Worm (Caenorhabditis elegans) whole organism, L3 larva: ENCODE data around the gene lig-1.
A peak's percentile ranks its signal among the peaks of the same experiment; 100 is the strongest.

Source experiments
- R02D3.7 ChIP-seq: fragments of 150-350 bp; optimal IDR thresholded peaks from 2 replicates; lab custom pipeline; 2014; ENCODE audit warnings: missing biosample characterization, missing genetic modification characterization
- ZK546.5 ChIP-seq: sonication (generic microtip); optimal IDR thresholded peaks from 2 replicates; lab custom pipeline; 2017; ENCODE audit warnings: missing biosample characterization, missing genetic modification characterization
- ceh-16 ChIP-seq: sonication (generic microtip); optimal IDR thresholded peaks from 2 replicates; lab custom pipeline; 2017; ENCODE audit warnings: missing biosample characterization, missing genetic modification characterization
- ceh-28 ChIP-seq: fragments of 150-350 bp; optimal IDR thresholded peaks from 2 replicates; lab custom pipeline; 2014; ENCODE audit warnings: missing biosample characterization, missing genetic modification reagents, missing genetic modification characterization
- ceh-9 ChIP-seq: sonication (generic microtip); optimal IDR thresholded peaks from 2 replicates; lab custom pipeline; 2018; ENCODE audit warnings: missing biosample characterization, missing genetic modification characterization
- daf-12 ChIP-seq: fragments of 150-350 bp; optimal IDR thresholded peaks from 2 replicates; lab custom pipeline; 2014; ENCODE audit warnings: missing biosample characterization, missing genetic modification reagents, missing genetic modification characterization
- egl-27 ChIP-seq: sonication (generic microtip); optimal IDR thresholded peaks from 4 replicates; lab custom pipeline; 2017; ENCODE audit warnings: missing biosample characterization, missing genetic modification reagents, missing genetic modification characterization
- egl-5 ChIP-seq: fragments of 150-350 bp; optimal IDR thresholded peaks from 2 replicates; lab custom pipeline; 2017; ENCODE audit warnings: missing biosample characterization, missing genetic modification reagents, missing genetic modification characterization, inconsistent platforms
- elt-1 ChIP-seq: fragments of 150-350 bp; optimal IDR thresholded peaks from 2 replicates; lab custom pipeline; 2014; ENCODE audit warnings: missing biosample characterization, missing genetic modification characterization
- elt-2 ChIP-seq: sonication (generic microtip); optimal IDR thresholded peaks from 2 replicates; lab custom pipeline; 2016; ENCODE audit warnings: missing genetic modification reagents, mild to moderate bottlenecking, missing genetic modification characterization, missing compliant biosample characterization
- elt-3 ChIP-seq, 3 experiments: fragments of 150-350 bp in 1 of 3; sonication (generic microtip) in 2 of 3; optimal IDR thresholded peaks; 2 replicates in 2 of 3; 4 replicates in 1 of 3; lab custom pipeline; 2014 to 2017; ENCODE audit warnings: missing biosample characterization in 3 of 3, missing genetic modification characterization in 3 of 3
- eor-1 ChIP-seq, 2 experiments: fragments of 150-350 bp; optimal IDR thresholded peaks; 2 replicates each; lab custom pipeline; 2014 to 2018; ENCODE audit warnings: missing biosample characterization in 2 of 2, missing genetic modification characterization in 2 of 2
- fkh-10 ChIP-seq: sonication (generic microtip); optimal IDR thresholded peaks from 2 replicates; lab custom pipeline; 2017; ENCODE audit warnings: missing biosample characterization, missing genetic modification reagents, missing genetic modification characterization
- fkh-2 ChIP-seq: fragments of 150-350 bp; optimal IDR thresholded peaks from 2 replicates; lab custom pipeline; 2014; ENCODE audit warnings: missing biosample characterization, missing genetic modification reagents, missing genetic modification characterization
- fos-1 ChIP-seq: fragments of 150-350 bp; optimal IDR thresholded peaks from 2 replicates; lab custom pipeline; 2014; ENCODE audit warnings: missing biosample characterization, missing genetic modification characterization
- hmg-11 ChIP-seq: sonication (generic microtip); optimal IDR thresholded peaks from 2 replicates; lab custom pipeline; 2016; ENCODE audit warnings: missing genetic modification characterization, missing compliant biosample characterization
- jun-1 ChIP-seq: fragments of 150-350 bp; optimal IDR thresholded peaks from 2 replicates; lab custom pipeline; 2014; ENCODE audit warnings: missing biosample characterization, missing genetic modification reagents, missing genetic modification characterization
- lin-15B ChIP-seq: fragments of 150-350 bp; optimal IDR thresholded peaks from 2 replicates; lab custom pipeline; 2014; ENCODE audit warnings: missing biosample characterization, missing genetic modification characterization
- lin-39 ChIP-seq: fragments of 150-350 bp; optimal IDR thresholded peaks from 2 replicates; lab custom pipeline; 2018; ENCODE audit warnings: missing biosample characterization, missing genetic modification reagents, missing genetic modification characterization
- lsy-12 ChIP-seq: sonication (generic microtip); optimal IDR thresholded peaks from 2 replicates; lab custom pipeline; 2016; ENCODE audit warnings: mild to moderate bottlenecking, missing genetic modification characterization, missing compliant biosample characterization
- mdl-1 ChIP-seq: fragments of 150-350 bp; optimal IDR thresholded peaks from 2 replicates; lab custom pipeline; 2014; ENCODE audit warnings: missing biosample characterization, missing genetic modification characterization
- nfya-1 ChIP-seq: sonication (generic microtip); optimal IDR thresholded peaks from 2 replicates; lab custom pipeline; 2017; ENCODE audit warnings: missing genetic modification characterization, mild to moderate bottlenecking, missing compliant biosample characterization, antibody characterized with exemption, moderate library complexity; ENCODE audit not compliant: insufficient read depth
- nhr-11 ChIP-seq: fragments of 150-350 bp; optimal IDR thresholded peaks from 2 replicates; lab custom pipeline; 2014; ENCODE audit warnings: missing biosample characterization, missing genetic modification characterization
- nhr-12 ChIP-seq: fragments of 150-350 bp; optimal IDR thresholded peaks from 2 replicates; lab custom pipeline; 2014; ENCODE audit warnings: missing biosample characterization, missing genetic modification characterization
- nhr-23 ChIP-seq: fragments of 150-350 bp; optimal IDR thresholded peaks from 2 replicates; lab custom pipeline; 2014; ENCODE audit warnings: missing biosample characterization, missing genetic modification reagents, missing genetic modification characterization
- nhr-237 ChIP-seq: fragments of 150-350 bp; optimal IDR thresholded peaks from 2 replicates; lab custom pipeline; 2014; ENCODE audit warnings: missing biosample characterization, missing genetic modification characterization
- nhr-25 ChIP-seq: sonication (generic microtip); optimal IDR thresholded peaks from 2 replicates; lab custom pipeline; 2017; ENCODE audit warnings: missing biosample characterization, missing genetic modification characterization
- nhr-28 ChIP-seq: fragments of 150-350 bp; optimal IDR thresholded peaks from 2 replicates; lab custom pipeline; 2014; ENCODE audit warnings: missing biosample characterization, missing genetic modification characterization
- nhr-67 ChIP-seq: fragments of 150-350 bp; optimal IDR thresholded peaks from 2 replicates; lab custom pipeline; 2014; ENCODE audit warnings: missing biosample characterization, missing genetic modification characterization
- pha-4 ChIP-seq: fragments of 150-350 bp; optimal IDR thresholded peaks from 2 replicates; lab custom pipeline; 2014; ENCODE audit warnings: missing biosample characterization, missing genetic modification reagents, missing genetic modification characterization
- tbx-2 ChIP-seq: sonication (generic microtip); optimal IDR thresholded peaks from 2 replicates; lab custom pipeline; 2016; ENCODE audit warnings: mild to moderate bottlenecking, missing genetic modification characterization, missing compliant biosample characterization
- unc-39 ChIP-seq: sonication (generic microtip); optimal IDR thresholded peaks from 4 replicates; lab custom pipeline; 2017; ENCODE audit warnings: missing biosample characterization, missing genetic modification characterization
- unc-62 ChIP-seq: fragments of 150-350 bp; sonication (generic microtip); optimal IDR thresholded peaks from 4 replicates; lab custom pipeline; 2014; ENCODE audit warnings: missing biosample characterization, missing genetic modification reagents, missing genetic modification characterization
- zag-1 ChIP-seq: fragments of 150-350 bp; optimal IDR thresholded peaks from 2 replicates; lab custom pipeline; 2014; ENCODE audit warnings: missing biosample characterization, missing genetic modification characterization
- ztf-11 ChIP-seq: fragments of 150-350 bp; optimal IDR thresholded peaks from 2 replicates; lab custom pipeline; 2014; ENCODE audit warnings: missing biosample characterization, missing genetic modification characterization
- ztf-4 ChIP-seq: fragments of 150-350 bp; optimal IDR thresholded peaks from 2 replicates; lab custom pipeline; 2014; ENCODE audit warnings: missing biosample characterization, missing genetic modification characterization

The lig-1 gene

DNA sequence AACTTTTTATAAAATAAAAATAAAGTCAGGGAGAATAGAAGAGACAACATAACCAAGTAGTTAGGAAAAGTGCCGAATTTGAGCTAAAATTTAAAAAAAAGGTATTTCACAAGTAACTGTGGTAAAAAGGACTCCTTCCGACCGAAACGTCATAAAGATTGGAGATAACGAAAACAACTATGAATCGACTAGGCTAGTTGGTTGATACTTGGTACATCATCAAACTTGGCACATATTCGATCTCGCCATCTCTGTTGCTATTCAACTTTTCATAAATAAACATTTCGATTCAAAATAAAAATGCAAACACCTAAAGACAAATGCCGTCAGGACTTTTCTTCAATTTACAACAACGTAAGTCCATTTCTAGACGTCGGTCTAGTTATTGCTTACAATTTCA is 2.1 kb upstream of the lig-1 start, which contains the start of gene C29A12.22:
Gene C29A12.22 (plus strand): TSS at position 301 of the 400 bp plus-strand sequence.
- TF ChIP-seq nhr-28 (no peak), unc-62 (no peak), nhr-67 (no peak), daf-12 (tag; lab: Kevin White, UChicago) (no peak), nfya-1 (tag; lab: Kevin White, UChicago) (no peak), fkh-2 (no peak), zag-1 (tag; lab: Kevin White, UChicago) (no peak), eor-1 (tag; optimal IDR thresholded peaks at IDR 0.05; lab: Kevin White, UChicago) (no peak), ztf-4 (tag; lab: Kevin White, UChicago) (no peak), hmg-11 (tag; lab: Kevin White, UChicago) (no peak), fkh-10 (GFP tag; lab: Kevin White, UChicago) (no peak), egl-27 (no peak), lsy-12 (tag; lab: Kevin White, UChicago) (no peak), jun-1 (tag; lab: Kevin White, UChicago) (no peak), nhr-237 (tag; lab: Kevin White, UChicago) (no peak), elt-1 (tag; lab: Kevin White, UChicago) (no peak), nhr-23 (tag; lab: Kevin White, UChicago) (no peak), ceh-16 (no peak), ZK546.5 (tag; lab: Kevin White, UChicago) (no peak)

ce11 chrV:10814333-10814732 is 427 bp downstream of the lig-1 start:
- TF ChIP-seq unc-39 (tag; lab: Kevin White, UChicago), result no peak
- no peak for TF ChIP-seq tbx-2 (tag; lab: Kevin White, UChicago)
- TF ChIP-seq ceh-28, result no peak
- no peak for TF ChIP-seq mdl-1 (tag; lab: Kevin White, UChicago)
- TF ChIP-seq, all 47 proteins: peak for 0

DNA sequence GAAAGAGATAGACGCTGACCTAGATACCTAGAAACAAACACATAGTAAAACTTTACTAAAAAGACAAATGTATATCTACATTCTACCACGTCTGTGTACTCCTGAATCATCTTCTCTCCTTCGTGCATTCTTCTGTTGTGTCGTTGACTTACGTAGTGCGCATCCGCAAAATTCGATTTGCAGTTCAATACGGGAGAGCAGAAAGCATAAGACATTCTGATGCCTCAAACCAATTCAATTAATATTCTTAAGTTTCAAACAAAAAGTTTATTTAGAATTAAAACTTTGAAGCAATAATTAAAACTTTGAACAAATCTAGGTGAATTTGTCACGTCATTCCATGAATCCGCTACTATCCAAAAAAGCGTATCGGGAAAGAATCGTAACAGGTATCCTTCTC is 2.9 kb downstream of the lig-1 start:
- no peak for TF ChIP-seq ceh-16
- no peak for TF ChIP-seq elt-3 (tag; optimal IDR thresholded peaks at IDR 0.05; lab: Kevin White, UChicago)
- TF ChIP-seq elt-2 (tag; lab: Kevin White, UChicago), result no peak
- no peak for TF ChIP-seq hmg-11 (tag; lab: Kevin White, UChicago)
- peak; percentile 25 for TF ChIP-seq fkh-10 (GFP tag; lab: Kevin White, UChicago)

DNA sequence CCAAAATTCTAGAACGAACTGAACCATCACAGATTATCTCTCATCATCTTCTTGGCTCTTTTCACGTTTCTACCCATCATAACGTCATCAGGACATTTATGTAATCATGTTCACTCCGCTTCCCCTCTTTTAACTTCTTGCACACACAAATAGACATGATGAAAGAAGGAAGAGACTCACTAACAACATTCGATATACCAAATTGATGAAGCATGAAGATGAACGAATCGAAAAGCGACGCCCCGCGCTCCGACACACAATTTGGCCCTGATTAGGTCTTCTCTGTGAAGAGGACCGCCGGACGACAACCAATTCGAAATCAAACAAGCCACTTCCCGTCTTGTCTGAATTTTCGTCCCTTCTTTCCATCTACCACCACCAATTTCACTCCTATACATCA is 4.6 kb downstream of the lig-1 start:
- TF ChIP-seq nfya-1 (tag; lab: Kevin White, UChicago), result no peak

DNA sequence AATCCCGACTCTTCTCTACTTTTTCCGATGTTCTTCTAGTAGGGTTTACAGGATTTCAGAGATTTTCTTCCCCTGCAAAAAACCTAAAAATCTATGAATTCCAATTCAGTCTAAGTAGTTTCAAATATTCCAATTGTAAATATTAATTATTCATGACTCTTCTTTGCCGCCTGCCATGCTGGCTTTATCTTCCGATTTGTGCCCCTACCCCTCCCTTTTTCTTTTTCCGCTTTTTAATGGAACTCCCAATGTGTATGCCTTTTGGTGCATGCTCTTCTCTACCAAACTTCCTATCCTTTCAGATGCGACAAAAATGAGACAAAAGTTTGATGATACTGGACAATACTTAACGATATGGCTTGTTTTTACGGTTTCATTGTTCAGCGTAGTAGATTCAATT is 10.8 kb downstream of the lig-1 start, which contains the start of gene nrx-1:
Gene nrx-1 (plus strand): TSS at position 301 of the 400 bp plus-strand sequence.
- no peak for TF ChIP-seq eor-1 (tag; optimal IDR thresholded peaks at IDR 0.05; lab: Kevin White, UChicago)
- no peak for TF ChIP-seq nhr-25 (tag; lab: Kevin White, UChicago)
- TF ChIP-seq elt-3 (tag; optimal IDR thresholded peaks at IDR 0.05; lab: Kevin White, UChicago), result no peak
- TF ChIP-seq ceh-16, result no peak
- no peak for TF ChIP-seq fkh-2
- no peak for TF ChIP-seq ceh-9
- TF ChIP-seq nhr-11 (tag; lab: Kevin White, UChicago), result no peak
- TF ChIP-seq nhr-23 (tag; lab: Kevin White, UChicago), result no peak
- TF ChIP-seq, all 47 proteins: peak for 0

DNA sequence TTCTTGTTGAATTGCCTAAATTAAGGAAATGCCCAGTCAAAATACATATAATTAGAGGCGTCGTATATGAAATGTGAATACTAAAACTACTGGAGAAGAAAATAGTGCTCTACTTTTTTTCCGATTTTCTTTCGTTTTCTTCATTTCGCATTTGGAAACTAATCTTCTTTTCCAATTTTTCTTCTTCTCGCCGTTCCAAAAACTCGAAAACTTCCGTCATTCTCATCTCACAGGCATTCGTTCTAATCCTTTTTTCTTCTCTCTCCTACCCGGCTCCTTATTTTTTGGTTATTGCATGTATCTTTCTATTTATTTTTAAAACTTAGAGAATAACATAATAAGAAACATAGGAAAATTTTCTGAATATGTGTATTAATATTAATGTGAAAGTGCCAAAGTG is 19.0 kb downstream of the lig-1 start:
- no peak for TF ChIP-seq lin-39 (tag; lab: Kevin White, UChicago)
- TF ChIP-seq nhr-237 (tag; lab: Kevin White, UChicago), result no peak

DNA sequence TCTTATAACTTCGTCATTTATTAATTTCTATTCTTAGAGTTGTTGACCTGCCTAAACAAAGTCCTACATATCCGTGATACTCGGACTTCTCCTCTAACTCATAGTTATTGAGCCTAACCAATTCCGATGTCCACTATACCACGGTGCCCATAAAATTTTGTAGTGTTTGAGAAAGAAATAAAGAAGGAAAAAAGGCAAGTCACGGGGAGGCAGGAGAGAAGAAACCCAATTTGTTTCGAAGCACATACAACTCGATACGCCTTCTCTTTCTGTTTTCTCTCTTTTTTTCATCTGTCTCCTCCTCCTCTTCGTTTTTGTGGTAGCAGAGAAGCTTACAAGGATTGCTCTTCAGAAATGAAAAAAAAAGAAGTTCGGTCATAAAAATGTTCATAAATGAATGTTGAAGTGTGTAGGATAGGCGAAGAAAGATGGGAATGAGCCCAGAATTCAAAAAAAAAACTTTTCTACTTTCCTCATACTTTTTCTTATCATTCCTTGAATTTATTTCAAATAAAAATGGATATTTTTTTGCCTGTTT is 20.8 kb downstream of the lig-1 start:
- TF ChIP-seq elt-1 (tag; lab: Kevin White, UChicago), result no peak
- TF ChIP-seq nfya-1 (tag; lab: Kevin White, UChicago), result peak; percentile 11
- TF ChIP-seq ceh-16, result no peak
- peak; percentile 53 for TF ChIP-seq egl-5
- TF ChIP-seq zag-1 (tag; lab: Kevin White, UChicago), result no peak
- TF ChIP-seq lin-15B (tag; lab: Kevin White, UChicago), result no peak
- TF ChIP-seq nhr-12 (tag; lab: Kevin White, UChicago), result no peak
- no peak for TF ChIP-seq ztf-11
- TF ChIP-seq nhr-28, result no peak
- TF ChIP-seq fos-1 (tag; lab: Kevin White, UChicago), result no peak
- TF ChIP-seq lsy-12 (tag; lab: Kevin White, UChicago), result no peak
- TF ChIP-seq unc-62, result no peak
- no peak for TF ChIP-seq R02D3.7 (tag; lab: Kevin White, UChicago)
- TF ChIP-seq fkh-2, result no peak
- no peak for TF ChIP-seq ceh-9
- no peak for TF ChIP-seq pha-4 (tag; lab: Kevin White, UChicago)
